Fruit fly (Drosophila melanogaster) whole organism, embryonic: Measurements from ENCODE around the gene CG13365.
A peak's percentile ranks its signal among the peaks of the same experiment; 100 is the strongest.

Source experiments
- CG10654 ChIP-seq: fragments of 200-800 bp; sonication (Bioruptor generic); optimal IDR thresholded peaks from 2 replicates; lab custom pipeline; 2016; ENCODE audit warnings: missing biosample characterization, missing genetic modification characterization
- CG10959 ChIP-seq: fragments of 200-800 bp; sonication (Bioruptor generic); IDR thresholded peaks from 2 replicates; pipeline ENCODE4 v1.3.6; 2022; ENCODE audit warnings: missing biosample characterization, missing genetic modification characterization
- CG11247 ChIP-seq: fragments of 200-800 bp; sonication (Bioruptor generic); IDR thresholded peaks from 2 replicates; pipeline ENCODE4 v1.3.6; 2022; ENCODE audit warnings: missing biosample characterization, missing genetic modification characterization
- CG11456 ChIP-seq: fragments of 200-800 bp; sonication (Bioruptor generic); IDR thresholded peaks from 3 replicates; pipeline ENCODE4 v1.3.6; 2022; ENCODE audit warnings: missing biosample characterization, missing genetic modification characterization
- CG11696 ChIP-seq: fragments of 200-800 bp; sonication (Bioruptor generic); IDR thresholded peaks from 2 replicates; pipeline ENCODE4 v1.3.6; 2022; ENCODE audit warnings: missing biosample characterization, missing genetic modification characterization
- CG12104 ChIP-seq: fragments of 200-800 bp; sonication (Bioruptor generic); optimal IDR thresholded peaks from 3 replicates; lab custom pipeline; 2016; ENCODE audit warnings: missing biosample characterization, missing genetic modification characterization
- CG12942 ChIP-seq: fragments of 200-800 bp; sonication (Bioruptor generic); optimal IDR thresholded peaks from 3 replicates; lab custom pipeline; 2016; ENCODE audit warnings: missing biosample characterization, missing genetic modification characterization
- CG14050 ChIP-seq: fragments of 200-800 bp; sonication (Bioruptor generic); IDR thresholded peaks from 3 replicates; pipeline ENCODE4 v1.3.6; 2022; ENCODE audit warnings: missing biosample characterization, missing genetic modification characterization
- CG1529 ChIP-seq: fragments of 200-800 bp; sonication (Bioruptor generic); optimal IDR thresholded peaks from 3 replicates; lab custom pipeline; 2018; ENCODE audit warnings: missing biosample characterization, missing genetic modification characterization
- CG1647 ChIP-seq: fragments of 200-800 bp; sonication (Bioruptor generic); optimal IDR thresholded peaks from 3 replicates; lab custom pipeline; 2016; ENCODE audit warnings: missing biosample characterization, missing genetic modification characterization
- CG18262 ChIP-seq: fragments of 200-800 bp; optimal IDR thresholded peaks from 3 replicates; lab custom pipeline; 2019; ENCODE audit warnings: missing biosample characterization, mild to moderate bottlenecking, missing genetic modification characterization, moderate library complexity
- CG18476 ChIP-seq: fragments of 200-800 bp; sonication (Bioruptor generic); optimal IDR thresholded peaks from 2 replicates; lab custom pipeline; 2016; ENCODE audit warnings: missing biosample characterization, mild to moderate bottlenecking, missing genetic modification characterization
- CG2116 ChIP-seq: fragments of 200-800 bp; sonication (Bioruptor generic); optimal IDR thresholded peaks from 3 replicates; lab custom pipeline; 2018; ENCODE audit warnings: missing biosample characterization, mild to moderate bottlenecking, missing genetic modification characterization
- CG32532 ChIP-seq: fragments of 200-800 bp; sonication (Bioruptor generic); IDR thresholded peaks from 2 replicates; pipeline ENCODE4 v1.3.6; 2022; ENCODE audit warnings: missing biosample characterization, missing genetic modification characterization
- CG3726 ChIP-seq: fragments of 200-800 bp; sonication (Bioruptor generic); IDR thresholded peaks from 3 replicates; pipeline ENCODE4, ENCODE4 v1.3.6; 2022; ENCODE audit warnings: missing biosample characterization, missing genetic modification characterization
- CG4328 ChIP-seq: fragments of 200-800 bp; sonication (Bioruptor generic); optimal IDR thresholded peaks from 3 replicates; lab custom pipeline; 2017; ENCODE audit warnings: missing biosample characterization, missing genetic modification reagents, missing genetic modification characterization
- CG5180 ChIP-seq: fragments of 200-800 bp; sonication (Bioruptor generic); optimal IDR thresholded peaks from 3 replicates; lab custom pipeline; 2017; ENCODE audit warnings: missing biosample characterization, missing genetic modification characterization, mild to moderate bottlenecking, moderate library complexity, missing genetic modification reagents
- CG6254 ChIP-seq: fragments of 200-800 bp; sonication (Bioruptor generic); optimal IDR thresholded peaks from 3 replicates; lab custom pipeline; 2017; ENCODE audit warnings: mild to moderate bottlenecking, missing biosample characterization, missing genetic modification reagents, missing genetic modification characterization
- CG6272 ChIP-seq: fragments of 200-800 bp; sonication (Bioruptor generic); IDR thresholded peaks from 2 replicates; pipeline ENCODE4 v1.3.6; 2022; ENCODE audit warnings: missing biosample characterization, missing genetic modification characterization
- CHES-1-like ChIP-seq: fragments of 200-800 bp; sonication (Bioruptor generic); optimal IDR thresholded peaks from 2 replicates; lab custom pipeline; 2016; ENCODE audit warnings: missing biosample characterization, missing genetic modification characterization
- CTCF ChIP-seq: fragments of 200-800 bp; sonication (Bioruptor generic); optimal IDR thresholded peaks from 2 replicates; lab custom pipeline; 2017; ENCODE audit warnings: missing biosample characterization, mild to moderate bottlenecking, missing genetic modification characterization, moderate library complexity
- Dip3 ChIP-seq: fragments of 200-800 bp; sonication (Bioruptor generic); optimal IDR thresholded peaks from 3 replicates; lab custom pipeline; 2016; ENCODE audit warnings: missing biosample characterization, missing genetic modification characterization
- Dp ChIP-seq: fragments of 200-800 bp; sonication (Bioruptor generic); optimal IDR thresholded peaks from 2 replicates; lab custom pipeline; 2018; ENCODE audit warnings: missing biosample characterization, mild to moderate bottlenecking, missing genetic modification characterization, moderate library complexity
- Fer3 ChIP-seq: fragments of 200-800 bp; sonication (Bioruptor generic); optimal IDR thresholded peaks from 2 replicates; lab custom pipeline; 2018; ENCODE audit warnings: missing biosample characterization, mild to moderate bottlenecking, missing genetic modification characterization, moderate library complexity
- Hand ChIP-seq: fragments of 200-800 bp; sonication (Bioruptor generic); optimal IDR thresholded peaks from 2 replicates; lab custom pipeline; 2017; ENCODE audit warnings: mild to moderate bottlenecking, missing biosample characterization, missing genetic modification reagents, missing genetic modification characterization
- Hr39 ChIP-seq: fragments of >200 bp; optimal IDR thresholded peaks from 2 replicates; lab custom pipeline; 2017
- Lpt ChIP-seq: fragments of >200 bp; optimal IDR thresholded peaks from 2 replicates; lab custom pipeline; 2018; ENCODE audit warnings: missing biosample characterization, missing genetic modification characterization
- NC2β ChIP-seq: fragments of 200-800 bp; sonication (Bioruptor generic); optimal IDR thresholded peaks from 2 replicates; lab custom pipeline; 2016; ENCODE audit warnings: missing biosample characterization, missing genetic modification characterization
- Oli ChIP-seq: fragments of 200-800 bp; sonication (Bioruptor generic); optimal IDR thresholded peaks from 2 replicates; lab custom pipeline; 2018; ENCODE audit warnings: missing biosample characterization, mild to moderate bottlenecking, missing genetic modification characterization, moderate library complexity
- Ptx1 ChIP-seq: fragments of 200-800 bp; sonication (Bioruptor generic); IDR thresholded peaks from 2 replicates; pipeline ENCODE4 v1.3.6; 2022; ENCODE audit warnings: missing biosample characterization, missing genetic modification characterization
- Sin3A ChIP-seq: fragments of >200 bp; optimal IDR thresholded peaks from 2 replicates; lab custom pipeline; 2018
- Sry-δ ChIP-seq: fragments of 200-800 bp; sonication (Bioruptor generic); optimal IDR thresholded peaks from 2 replicates; lab custom pipeline; 2016; ENCODE audit warnings: missing biosample characterization, missing genetic modification characterization
- Stat92E ChIP-seq, 3 experiments: fragments of >200 bp in 2 of 3; fragments of 200-800 bp in 1 of 3; sonication (Bioruptor generic) in 1 of 3; optimal IDR thresholded peaks; 2 replicates each; lab custom pipeline; 2017 to 2019; ENCODE audit warnings: missing biosample characterization in 3 of 3, missing genetic modification characterization in 3 of 3, mild to moderate bottlenecking in 1 of 3, moderate library complexity in 1 of 3
- ac ChIP-seq: fragments of 200-800 bp; sonication (Bioruptor generic); optimal IDR thresholded peaks from 3 replicates; lab custom pipeline; 2017; ENCODE audit warnings: missing biosample characterization, mild to moderate bottlenecking, missing genetic modification characterization
- caup ChIP-seq: fragments of 200-800 bp; sonication (Bioruptor generic); optimal IDR thresholded peaks from 3 replicates; lab custom pipeline; 2017; ENCODE audit warnings: missing biosample characterization, mild to moderate bottlenecking, missing genetic modification characterization, moderate library complexity; ENCODE audit not compliant: severe bottlenecking
- chm ChIP-seq: fragments of 200-800 bp; sonication (Bioruptor generic); IDR thresholded peaks from 2 replicates; pipeline ENCODE4 v1.3.6; 2022; ENCODE audit warnings: missing biosample characterization, missing genetic modification characterization
- crol ChIP-seq: fragments of 200-800 bp; sonication (Bioruptor generic); IDR thresholded peaks from 2 replicates; pipeline ENCODE4 v1.3.6; 2022; ENCODE audit warnings: missing biosample characterization, missing genetic modification characterization
- eyg ChIP-seq: fragments of 200-800 bp; sonication (Bioruptor generic); optimal IDR thresholded peaks from 3 replicates; lab custom pipeline; 2016; ENCODE audit warnings: missing biosample characterization, missing genetic modification characterization
- gcm ChIP-seq: fragments of 200-800 bp; sonication (Bioruptor generic); optimal IDR thresholded peaks from 2 replicates; lab custom pipeline; 2019; ENCODE audit warnings: missing biosample characterization, mild to moderate bottlenecking, missing genetic modification characterization, moderate library complexity
- gcm2 ChIP-seq: fragments of 200-800 bp; sonication (Bioruptor generic); optimal IDR thresholded peaks from 2 replicates; lab custom pipeline; 2016; ENCODE audit warnings: missing biosample characterization, missing genetic modification characterization
- ham ChIP-seq: fragments of 200-800 bp; sonication (Bioruptor generic); IDR thresholded peaks from 2 replicates; pipeline ENCODE4 v1.3.6; 2022; ENCODE audit warnings: missing biosample characterization, missing genetic modification characterization
- inv ChIP-seq: fragments of 200-800 bp; sonication (Bioruptor generic); IDR thresholded peaks from 2 replicates; pipeline ENCODE4 v1.3.6; 2022; ENCODE audit warnings: missing biosample characterization, missing genetic modification characterization; ENCODE audit not compliant: partially characterized antibody
- luna ChIP-seq: fragments of 200-800 bp; sonication (Bioruptor generic); optimal IDR thresholded peaks from 2 replicates; lab custom pipeline; 2016; ENCODE audit warnings: missing biosample characterization, missing genetic modification characterization
- mirr ChIP-seq: fragments of 200-800 bp; sonication (Bioruptor generic); optimal IDR thresholded peaks from 3 replicates; lab custom pipeline; 2018; ENCODE audit warnings: missing biosample characterization, mild to moderate bottlenecking, missing genetic modification characterization
- nerfin-2 ChIP-seq: fragments of 200-800 bp; sonication (Bioruptor generic); IDR thresholded peaks from 2 replicates; pipeline ENCODE4 v1.3.6; 2022; ENCODE audit warnings: missing biosample characterization, missing genetic modification characterization; ENCODE audit not compliant: partially characterized antibody
- oc ChIP-seq: fragments of 200-800 bp; sonication (Bioruptor generic); optimal IDR thresholded peaks from 2 replicates; lab custom pipeline; 2018; ENCODE audit warnings: missing biosample characterization, mild to moderate bottlenecking, missing genetic modification characterization, moderate library complexity
- onecut ChIP-seq: fragments of 200-800 bp; sonication (Bioruptor generic); IDR thresholded peaks from 2 replicates; pipeline ENCODE4 v1.3.6; 2022; ENCODE audit warnings: missing biosample characterization, missing genetic modification characterization
- peb ChIP-seq: fragments of 200-800 bp; sonication (Bioruptor generic); IDR thresholded peaks from 2 replicates; pipeline ENCODE4 v1.3.6; 2022; ENCODE audit warnings: missing biosample characterization, missing genetic modification characterization
- rib ChIP-seq: fragments of 200-800 bp; sonication (Bioruptor generic); IDR thresholded peaks from 2 replicates; pipeline ENCODE4 v1.3.6; 2022; ENCODE audit warnings: missing biosample characterization, missing genetic modification characterization
- sd ChIP-seq: fragments of 200-800 bp; sonication (Bioruptor generic); optimal IDR thresholded peaks from 3 replicates; lab custom pipeline; 2018; ENCODE audit warnings: missing biosample characterization, mild to moderate bottlenecking, missing genetic modification characterization, moderate library complexity
- ssp ChIP-seq: fragments of 200-800 bp; sonication (Bioruptor generic); IDR thresholded peaks from 2 replicates; pipeline ENCODE4 v1.3.6; 2022; ENCODE audit warnings: missing biosample characterization, missing genetic modification characterization
- sug ChIP-seq: fragments of 200-800 bp; optimal IDR thresholded peaks from 2 replicates; lab custom pipeline; 2019; ENCODE audit warnings: missing biosample characterization, mild to moderate bottlenecking, missing genetic modification characterization, moderate library complexity
- toy ChIP-seq: fragments of 200-800 bp; sonication (Bioruptor generic); IDR thresholded peaks from 2 replicates; pipeline ENCODE4 v1.3.6; 2022; ENCODE audit warnings: missing biosample characterization, missing genetic modification characterization

Gene CG13365

dm6 chrX:647056-647627 lies 26.1 kb upstream of the CG13365 start, which contains the start of gene Roc1a (continued):
- TF ChIP-seq CG1647 (GFP tag; lab: Kevin White, UChicago) (no peak), ssp (GFP tag; lab: Robert Waterston, UW) (0 out of 2 replicates have a peak, but pooled peaks have one; percentile 9), Hr39 (lab: Kevin White, UChicago) (no peak), Lpt (GFP tag; lab: Kevin White, UChicago) (no peak), CG3726 (GFP tag; lab: Robert Waterston, UW) (no peak), CG6254 (GFP tag; lab: Kevin White, UChicago) (no peak), CG11696 (no peak), onecut (GFP tag; lab: Robert Waterston, UW) (no peak), CG10654 (GFP tag; lab: Kevin White, UChicago) (no peak), CG4328 (no peak), peb (GFP tag; lab: Robert Waterston, UW) (no peak), CG5180 (GFP tag; lab: Kevin White, UChicago) (no peak), CG18262 (tag; lab: Kevin White, UChicago) (no peak), NC2β (GFP tag; lab: Kevin White, UChicago) (no peak), CG32532 (GFP tag; lab: Robert Waterston, UW) (0 out of 2 replicates have a peak, but pooled peaks have one; percentile 31), nerfin-2 (GFP tag; lab: Robert Waterston, UW) (peak; percentile 42), Sry-δ (GFP tag; lab: Kevin White, UChicago) (peak; percentile 53), CTCF (GFP tag; lab: Kevin White, UChicago) (no peak), inv (GFP tag; lab: Robert Waterston, UW) (peak; percentile 70), Stat92E (GFP tag; optimal IDR thresholded peaks at IDR 0.05; lab: Kevin White, UChicago) (no peak), crol (GFP tag; lab: Robert Waterston, UW) (no peak), oc (tag; lab: Kevin White, UChicago) (no peak), mirr (GFP tag; lab: Kevin White, UChicago) (no peak), CG18476 (no peak), luna (no peak), CG2116 (GFP tag; lab: Kevin White, UChicago) (peak; percentile 15), toy (GFP tag; lab: Robert Waterston, UW) (no peak), CG12942 (GFP tag; lab: Kevin White, UChicago) (no peak), Dip3 (GFP tag; lab: Kevin White, UChicago) (no peak), ac (no peak), Sin3A (lab: Kevin White, UChicago) (peak; percentile 45), Oli (no peak), ham (GFP tag; lab: Robert Waterston, UW) (no peak), gcm2 (GFP tag; lab: Kevin White, UChicago) (no peak), Dp (no peak), gcm (GFP tag; lab: Kevin White, UChicago) (no peak), CG11456 (0 out of 3 replicates have a peak, but pooled peaks have one; percentile 20), Ptx1 (GFP tag; lab: Robert Waterston, UW) (no peak), rib (GFP tag; lab: Robert Waterston, UW) (no peak), Hand (no peak), CG10959 (GFP tag; lab: Robert Waterston, UW) (no peak), CG6272 (GFP tag; lab: Robert Waterston, UW) (no peak), CG12104 (GFP tag; lab: Kevin White, UChicago) (no peak), CHES-1-like (GFP tag; lab: Kevin White, UChicago) (no peak), eyg (GFP tag; lab: Kevin White, UChicago) (no peak), Fer3 (tag; lab: Kevin White, UChicago) (no peak), CG11247 (GFP tag; lab: Robert Waterston, UW) (no peak), CG14050 (no peak), chm (GFP tag; lab: Robert Waterston, UW) (no peak), caup (GFP tag; lab: Kevin White, UChicago) (no peak), CG1529 (no peak), sug (tag; lab: Kevin White, UChicago) (peak; percentile 9), sd (tag; lab: Kevin White, UChicago) (no peak)
